Worm (Caenorhabditis elegans) whole organism, young adult: Measurements from ENCODE around the gene F22H10.11.

Experiments used
- B0035.1 ChIP-seq: sonication (generic microtip); optimal IDR thresholded peaks from 2 replicates; lab custom pipeline; 2016; ENCODE audit warnings: missing genetic modification characterization, mild to moderate bottlenecking, missing compliant biosample characterization, missing genotype, missing genetic modification reagents
- C06A6.2 ChIP-seq: fragments of 200-800 bp; sonication (Bioruptor generic); conservative IDR thresholded peaks from 2 replicates; pipeline ENCODE4 v1.3.6; 2022; ENCODE audit warnings: missing genetic modification characterization, missing compliant biosample characterization
- F49E8.2 ChIP-seq: sonication (generic microtip); optimal IDR thresholded peaks from 3 replicates; lab custom pipeline; 2017; ENCODE audit warnings: missing genetic modification characterization, mild to moderate bottlenecking, missing compliant biosample characterization, antibody characterized with exemption, moderate library complexity; ENCODE audit not compliant: insufficient read depth
- F55B11.4 ChIP-seq: sonication (generic microtip); optimal IDR thresholded peaks from 2 replicates; lab custom pipeline; 2016; ENCODE audit warnings: missing compliant biosample characterization, missing genetic modification characterization, borderline replicate concordance; ENCODE audit not compliant: insufficient read depth
- Y79H2A.3 ChIP-seq: fragments of 200-800 bp; sonication (Bioruptor generic); conservative IDR thresholded peaks from 2 replicates; pipeline ENCODE4 v1.3.6; 2022; ENCODE audit warnings: missing genetic modification reagents, missing genetic modification characterization, missing compliant biosample characterization
- Y95B8A.8 ChIP-seq: fragments of 200-800 bp; sonication (Bioruptor generic); IDR thresholded peaks from 2 replicates; pipeline ENCODE4 v1.3.6; 2022; ENCODE audit warnings: missing genetic modification reagents, missing genetic modification characterization, missing compliant biosample characterization
- aptf-3 ChIP-seq: fragments of 200-800 bp; sonication (Bioruptor generic); IDR thresholded peaks from 2 replicates; pipeline ENCODE4 v1.3.6; 2022; ENCODE audit warnings: missing genetic modification characterization, missing compliant biosample characterization
- atf-7 ChIP-seq: sonication (generic microtip); optimal IDR thresholded peaks from 2 replicates; lab custom pipeline; 2017; ENCODE audit warnings: mild to moderate bottlenecking, missing genetic modification characterization, missing compliant biosample characterization
- athp-1 ChIP-seq: sonication (generic microtip); optimal IDR thresholded peaks from 2 replicates; lab custom pipeline; 2017; ENCODE audit warnings: mild to moderate bottlenecking, missing genetic modification characterization, missing compliant biosample characterization
- attf-6 ChIP-seq: fragments of 200-800 bp; sonication (Bioruptor generic); IDR thresholded peaks from 2 replicates; pipeline ENCODE4 v1.3.6; 2022; ENCODE audit warnings: missing genetic modification reagents, missing genetic modification characterization, missing compliant biosample characterization
- bed-1 ChIP-seq: fragments of 200-800 bp; sonication (Bioruptor generic); IDR thresholded peaks from 2 replicates; pipeline ENCODE4 v1.3.6; 2022; ENCODE audit warnings: missing genetic modification reagents, missing genetic modification characterization, missing compliant biosample characterization
- ceh-40 ChIP-seq: fragments of 200-800 bp; sonication (Bioruptor generic); IDR thresholded peaks from 2 replicates; pipeline ENCODE4 v1.3.6; 2022; ENCODE audit warnings: missing genetic modification characterization, missing compliant biosample characterization
- die-1 ChIP-seq: sonication (generic microtip); optimal IDR thresholded peaks from 2 replicates; lab custom pipeline; 2016; ENCODE audit warnings: missing genotype, mild to moderate bottlenecking, missing genetic modification characterization, missing compliant biosample characterization
- dpl-1 ChIP-seq: fragments of 150-350 bp; optimal IDR thresholded peaks from 2 replicates; lab custom pipeline; 2014; ENCODE audit warnings: missing biosample characterization, missing genetic modification reagents, missing genetic modification characterization
- egrh-3 ChIP-seq: fragments of 200-800 bp; sonication (Bioruptor generic); IDR thresholded peaks from 2 replicates; pipeline ENCODE4 v1.3.6; 2022; ENCODE audit warnings: missing genetic modification reagents, missing genetic modification characterization, missing compliant biosample characterization
- ets-4 ChIP-seq: fragments of 200-800 bp; sonication (Bioruptor generic); optimal IDR thresholded peaks from 2 replicates; lab custom pipeline; 2018; ENCODE audit warnings: mild to moderate bottlenecking, missing genetic modification characterization, missing compliant biosample characterization
- gei-17 ChIP-seq: fragments of 200-800 bp; sonication (Bioruptor generic); optimal IDR thresholded peaks from 2 replicates; lab custom pipeline; 2018; ENCODE audit warnings: mild to moderate bottlenecking, missing genetic modification characterization, missing compliant biosample characterization
- him-1 ChIP-seq: sonication (generic microtip); optimal IDR thresholded peaks from 2 replicates; lab custom pipeline; 2016; ENCODE audit warnings: missing genotype, missing genetic modification reagents, missing genetic modification characterization, missing compliant biosample characterization
- hlh-12 ChIP-seq: sonication (generic microtip); optimal IDR thresholded peaks from 2 replicates; lab custom pipeline; 2016; ENCODE audit warnings: missing genetic modification characterization, missing compliant biosample characterization
- hmg-1.2 ChIP-seq: fragments of 200-800 bp; sonication (Bioruptor generic); IDR thresholded peaks from 2 replicates; pipeline ENCODE4 v1.3.6; 2022; ENCODE audit warnings: missing genetic modification reagents, missing genetic modification characterization, missing compliant biosample characterization
- hrde-1 ChIP-seq: sonication (generic microtip); optimal IDR thresholded peaks from 2 replicates; lab custom pipeline; 2016; ENCODE audit warnings: missing genetic modification characterization, mild to moderate bottlenecking, missing compliant biosample characterization, moderate library complexity, missing genotype, missing genetic modification reagents, borderline replicate concordance
- let-607 ChIP-seq, 2 experiments: fragments of 200-800 bp in 1 of 2; sonication (Bioruptor generic) in 1 of 2; sonication (generic microtip) in 1 of 2; optimal IDR thresholded peaks; 2 replicates each; lab custom pipeline; 2016 to 2018; ENCODE audit warnings: mild to moderate bottlenecking in 2 of 2, missing compliant biosample characterization in 2 of 2, missing genetic modification characterization in 2 of 2, moderate library complexity in 2 of 2, missing genotype in 1 of 2
- lin-26 ChIP-seq: fragments of 200-800 bp; sonication (Bioruptor generic); IDR thresholded peaks from 2 replicates; pipeline ENCODE4 v1.3.6; 2022; ENCODE audit warnings: missing genetic modification reagents, missing genetic modification characterization, missing compliant biosample characterization
- lin-35 ChIP-seq, 3 experiments: fragments of 150-350 bp in 2 of 3; sonication (generic microtip) in 1 of 3; optimal IDR thresholded peaks; 2 replicates each; lab custom pipeline; 2014 to 2018; ENCODE audit warnings: missing biosample characterization in 3 of 3, missing genetic modification characterization in 3 of 3, missing genetic modification reagents in 3 of 3
- lsl-1 ChIP-seq: fragments of 200-800 bp; sonication (Bioruptor generic); optimal IDR thresholded peaks from 2 replicates; lab custom pipeline; 2018; ENCODE audit warnings: mild to moderate bottlenecking, missing genetic modification characterization, moderate library complexity, missing compliant biosample characterization
- madf-3 ChIP-seq: fragments of 200-800 bp; sonication (Bioruptor generic); IDR thresholded peaks from 2 replicates; pipeline ENCODE4 v1.3.6; 2022; ENCODE audit warnings: missing genetic modification reagents, missing genetic modification characterization, missing compliant biosample characterization
- mel-28 ChIP-seq: sonication (generic microtip); optimal IDR thresholded peaks from 2 replicates; lab custom pipeline; 2016; ENCODE audit warnings: borderline replicate concordance, mild to moderate bottlenecking, missing genetic modification characterization, missing compliant biosample characterization
- nfya-1 ChIP-seq: sonication (generic microtip); optimal IDR thresholded peaks from 2 replicates; lab custom pipeline; 2017; ENCODE audit warnings: antibody characterized with exemption, missing compliant biosample characterization, missing genetic modification characterization, borderline replicate concordance; ENCODE audit not compliant: insufficient read depth
- pbrm-1 ChIP-seq: fragments of 200-800 bp; sonication (Bioruptor generic); IDR thresholded peaks from 2 replicates; pipeline ENCODE4 v1.3.6; 2022; ENCODE audit warnings: missing genetic modification reagents, missing genetic modification characterization, missing compliant biosample characterization
- rec-8 ChIP-seq, 2 experiments: sonication (generic microtip); optimal IDR thresholded peaks; 2 replicates each; lab custom pipeline; 2016; ENCODE audit warnings: mild to moderate bottlenecking in 2 of 2, missing genetic modification characterization in 2 of 2, missing genetic modification reagents in 2 of 2, missing genotype in 2 of 2, missing biosample characterization in 1 of 2, missing compliant biosample characterization in 1 of 2, moderate library complexity in 1 of 2
- rpc-1 ChIP-seq, 2 experiments: fragments of 150-350 bp in 1 of 2; sonication (generic microtip) in 1 of 2; optimal IDR thresholded peaks; 2 replicates each; lab custom pipeline; 2014 to 2018; ENCODE audit warnings: missing biosample characterization in 1 of 2, missing genetic modification characterization in 1 of 2, missing genetic modification reagents in 1 of 2, missing genotype in 1 of 2
- sdz-38 ChIP-seq: sonication (generic microtip); optimal IDR thresholded peaks from 2 replicates; lab custom pipeline; 2016; ENCODE audit warnings: missing genotype, missing genetic modification characterization, missing compliant biosample characterization
- snpc-1.3 ChIP-seq: sonication (generic microtip); optimal IDR thresholded peaks from 2 replicates; lab custom pipeline; 2017; ENCODE audit warnings: missing genetic modification characterization, mild to moderate bottlenecking, missing compliant biosample characterization, antibody characterized with exemption, moderate library complexity, missing genotype, missing genetic modification reagents; ENCODE audit not compliant: insufficient read depth
- snpc-4 ChIP-seq, 5 experiments: fragments of 150-350 bp in 1 of 5; sonication (generic microtip) in 4 of 5; optimal IDR thresholded peaks; 2 replicates each; lab custom pipeline; 2014 to 2018; ENCODE audit warnings: missing genetic modification characterization in 5 of 5, missing biosample characterization in 3 of 5, antibody characterized with exemption in 2 of 5, mild to moderate bottlenecking in 2 of 5, missing compliant biosample characterization in 2 of 5, missing genotype in 2 of 5, moderate library complexity in 2 of 5, missing genetic modification reagents in 1 of 5
- sptf-2 ChIP-seq: fragments of 200-800 bp; sonication (Bioruptor generic); optimal IDR thresholded peaks from 2 replicates; lab custom pipeline; 2018; ENCODE audit warnings: mild to moderate bottlenecking, missing genetic modification characterization, missing compliant biosample characterization
- tbp1 ChIP-seq: fragments of 200-800 bp; sonication (Bioruptor generic); optimal IDR thresholded peaks from 2 replicates; lab custom pipeline; 2018; ENCODE audit warnings: mild to moderate bottlenecking, missing genetic modification characterization, missing compliant biosample characterization
- tlf-1 ChIP-seq: fragments of 200-800 bp; sonication (Bioruptor generic); optimal IDR thresholded peaks from 2 replicates; lab custom pipeline; 2018; ENCODE audit warnings: mild to moderate bottlenecking, missing genetic modification characterization, missing compliant biosample characterization
- ztf-18 ChIP-seq: sonication (generic microtip); optimal IDR thresholded peaks from 2 replicates; lab custom pipeline; 2016; ENCODE audit warnings: missing genotype, mild to moderate bottlenecking, missing genetic modification characterization, missing compliant biosample characterization
- ztf-28 ChIP-seq: fragments of 200-800 bp; sonication (Bioruptor generic); IDR thresholded peaks from 2 replicates; pipeline ENCODE4 v1.3.6; 2022; ENCODE audit warnings: missing genetic modification reagents, missing genetic modification characterization, missing compliant biosample characterization

F22H10.11 gene

ce11 chrX:16689852-16690473, 2.1 kb upstream of the F22H10.11 start (continued):
- TF ChIP-seq F55B11.4 (no peak), ztf-18 (peak; percentile 18), ztf-28 (GFP tag; lab: Robert Waterston, UW) (no peak), mel-28 (tag; lab: Kevin White, UChicago) (no peak), him-1 (tag; lab: Kevin White, UChicago) (peak; percentile 59), ets-4 (no peak), pbrm-1 (GFP tag; lab: Robert Waterston, UW) (0 out of 2 replicates have a peak, but pooled peaks have one; percentile 50), dpl-1 (no peak), gei-17 (GFP tag; lab: Kevin White, UChicago) (no peak), athp-1 (tag; lab: Kevin White, UChicago) (no peak), snpc-1.3 (peak; percentile 59), madf-3 (GFP tag; lab: Robert Waterston, UW) (no peak), hrde-1 (tag; lab: Kevin White, UChicago) (no peak), rpc-1 (optimal IDR thresholded peaks at IDR 0.05; lab: Kevin White, UChicago) (peak; percentile 56), rpc-1 (tag; optimal IDR thresholded peaks at IDR 0.05; lab: Kevin White, UChicago) (peak; percentile 80), C06A6.2 (no peak), lin-26 (GFP tag; lab: Robert Waterston, UW) (peak; percentile 62), hlh-12 (tag; lab: Kevin White, UChicago) (no peak), attf-6 (no peak), Y95B8A.8 (GFP tag; lab: Robert Waterston, UW) (no peak), lsl-1 (no peak), bed-1 (GFP tag; lab: Robert Waterston, UW) (no peak), egrh-3 (no peak), Y79H2A.3 (0 out of 2 replicates have a peak, but pooled peaks have one; percentile 43), sptf-2 (no peak), hmg-1.2 (GFP tag; lab: Robert Waterston, UW) (peak; percentile 57), let-607 (tag; optimal IDR thresholded peaks at IDR 0.05; lab: Kevin White, UChicago) (no peak), tlf-1 (GFP tag; lab: Kevin White, UChicago) (no peak), nfya-1 (no peak), F49E8.2 (tag; lab: Kevin White, UChicago) (no peak), lin-35 (GFP tag; optimal IDR thresholded peaks at IDR 0.05; lab: Kevin White, UChicago) (no peak), rec-8 (tag; optimal IDR thresholded peaks at IDR 0.05; lab: Kevin White, UChicago) (no peak), die-1 (peak; percentile 20), tbp1 (GFP tag; lab: Kevin White, UChicago) (peak; percentile 89), snpc-4 (GFP tag; optimal IDR thresholded peaks at IDR 0.05; lab: Kevin White, UChicago) (peak; percentile 40), snpc-4 (tag; optimal IDR thresholded peaks at IDR 0.05; lab: Kevin White, UChicago) (peak in 1 of 4 experiments; percentile 62), ceh-40 (GFP tag; lab: Robert Waterston, UW) (no peak), sdz-38 (tag; lab: Kevin White, UChicago) (no peak), atf-7 (tag; lab: Kevin White, UChicago) (no peak), aptf-3 (GFP tag; lab: Robert Waterston, UW) (no peak), B0035.1 (no peak)
- TF ChIP-seq, all 124 proteins: peak for 17
